Worm (Caenorhabditis elegans) whole organism, early embryonic: ENCODE data around the gene lrr-1.

Source experiments
- B0310.2 ChIP-seq: sonication (generic microtip); optimal IDR thresholded peaks from 2 replicates; lab custom pipeline; 2016; ENCODE audit warnings: mild to moderate bottlenecking, missing genetic modification characterization, missing compliant biosample characterization
- F13C5.2 ChIP-seq: sonication (generic microtip); optimal IDR thresholded peaks from 2 replicates; lab custom pipeline; 2017; ENCODE audit warnings: mild to moderate bottlenecking, missing genetic modification characterization, inconsistent platforms, missing compliant biosample characterization
- aly-1 ChIP-seq: sonication (generic microtip); optimal IDR thresholded peaks from 2 replicates; lab custom pipeline; 2016; ENCODE audit warnings: missing genetic modification characterization, missing compliant biosample characterization
- ama-1 ChIP-seq: fragments of 150-350 bp; optimal IDR thresholded peaks from 2 replicates; lab custom pipeline; 2014
- ceh-13 ChIP-seq: fragments of 200-800 bp; sonication (Bioruptor generic); optimal IDR thresholded peaks from 2 replicates; lab custom pipeline; 2018; ENCODE audit warnings: mild to moderate bottlenecking, missing genetic modification characterization, missing compliant biosample characterization
- ceh-36 ChIP-seq: sonication (generic microtip); optimal IDR thresholded peaks from 2 replicates; lab custom pipeline; 2016; ENCODE audit warnings: missing genetic modification characterization, inconsistent platforms, missing compliant biosample characterization
- ets-7 ChIP-seq: sonication (generic microtip); optimal IDR thresholded peaks from 2 replicates; lab custom pipeline; 2016; ENCODE audit warnings: missing genotype, missing genetic modification characterization, missing compliant biosample characterization
- flt-1 ChIP-seq: fragments of 200-800 bp; sonication (Bioruptor generic); IDR thresholded peaks from 2 replicates; pipeline ENCODE4 v1.3.6; 2022; ENCODE audit warnings: missing genetic modification characterization, missing compliant biosample characterization
- hmbx-1 ChIP-seq: sonication (generic microtip); optimal IDR thresholded peaks from 2 replicates; lab custom pipeline; 2016; ENCODE audit warnings: mild to moderate bottlenecking, missing genetic modification characterization, missing compliant biosample characterization
- hmg-4 ChIP-seq: fragments of 200-800 bp; sonication (Bioruptor generic); optimal IDR thresholded peaks from 2 replicates; lab custom pipeline; 2018; ENCODE audit warnings: mild to moderate bottlenecking, missing genetic modification characterization, missing compliant biosample characterization
- hnd-1 ChIP-seq: sonication (generic microtip); optimal IDR thresholded peaks from 2 replicates; lab custom pipeline; 2016; ENCODE audit warnings: missing genetic modification characterization, missing compliant biosample characterization
- pes-1 ChIP-seq: fragments of 200-800 bp; sonication (Bioruptor generic); IDR thresholded peaks from 2 replicates; pipeline ENCODE4 v1.3.6; 2022; ENCODE audit warnings: missing genetic modification reagents, missing genetic modification characterization, missing compliant biosample characterization
- scrt-1 ChIP-seq: fragments of 200-800 bp; sonication (Bioruptor generic); IDR thresholded peaks from 2 replicates; pipeline ENCODE4 v1.3.6; 2022; ENCODE audit warnings: missing genetic modification characterization, missing compliant biosample characterization
- sea-1 ChIP-seq: fragments of 200-800 bp; sonication (Bioruptor generic); conservative IDR thresholded peaks from 2 replicates; pipeline ENCODE4 v1.3.6; 2022; ENCODE audit warnings: missing genetic modification characterization, missing compliant biosample characterization
- tbx-11 ChIP-seq: fragments of 200-800 bp; sonication (Bioruptor generic); IDR thresholded peaks from 2 replicates; pipeline ENCODE4 v1.3.6; 2022; ENCODE audit warnings: missing genetic modification characterization, missing compliant biosample characterization
- tbx-37 ChIP-seq: fragments of 200-800 bp; sonication (Bioruptor generic); conservative IDR thresholded peaks from 2 replicates; pipeline ENCODE4 v1.3.6; 2022; ENCODE audit warnings: missing genetic modification reagents, missing genetic modification characterization, missing compliant biosample characterization
- tra-4 ChIP-seq: sonication (generic microtip); optimal IDR thresholded peaks from 2 replicates; lab custom pipeline; 2017; ENCODE audit warnings: missing genetic modification characterization, missing compliant biosample characterization

The lrr-1 gene

DNA sequence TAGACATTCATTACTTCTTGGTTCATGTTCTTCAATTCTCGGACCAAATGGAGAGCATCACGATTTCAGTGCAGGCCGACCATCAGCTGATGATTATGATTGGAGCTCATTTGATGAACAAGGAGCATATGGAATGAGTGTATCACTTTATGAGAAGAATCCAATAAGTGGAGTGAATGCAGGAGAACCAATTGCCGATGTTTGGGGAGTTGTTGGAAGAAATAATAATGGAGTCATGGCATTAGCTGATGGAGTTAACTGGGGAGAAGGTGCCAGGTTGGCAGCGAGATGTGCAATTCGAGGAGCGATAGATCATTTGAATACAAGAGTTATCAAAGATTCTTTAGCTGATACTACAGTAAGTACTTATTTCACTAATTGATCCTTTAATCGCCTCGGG, 14.5 kb upstream of the lrr-1 start:
- TF ChIP-seq pes-1 (GFP tag; lab: Robert Waterston, UW) (no peak), ets-7 (tag; lab: Kevin White, UChicago) (no peak), tbx-11 (GFP tag; lab: Robert Waterston, UW) (no peak), hnd-1 (tag; lab: Kevin White, UChicago) (no peak), tra-4 (tag; lab: Kevin White, UChicago) (no peak), ama-1 (no peak), hmg-4 (GFP tag; lab: Kevin White, UChicago) (no peak), flt-1 (GFP tag; lab: Robert Waterston, UW) (no peak)

DNA sequence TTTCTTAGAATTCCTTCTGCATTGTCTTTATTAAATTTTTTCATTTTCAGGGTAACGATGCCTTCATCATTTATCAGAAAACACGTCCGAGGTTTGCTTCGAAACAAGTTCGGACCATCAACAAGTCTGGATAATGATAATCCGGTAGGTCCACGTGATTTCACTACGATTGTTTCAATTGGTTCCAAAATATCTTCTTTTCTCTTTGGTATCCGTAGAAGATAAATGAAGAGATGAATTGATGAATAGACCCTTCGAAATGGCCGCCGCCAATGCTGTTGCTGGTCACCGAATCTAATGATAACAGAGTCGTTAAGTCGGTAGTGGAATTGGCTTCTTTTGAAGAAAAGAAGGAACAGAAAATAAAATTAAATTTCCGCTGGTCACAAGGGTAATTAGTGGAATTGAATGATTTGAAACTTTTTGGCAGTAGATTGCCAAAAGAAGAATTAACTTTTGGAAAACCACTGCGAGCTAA, 13.7 kb upstream of the lrr-1 start, which contains the start of gene F33G12.6:
TSS of gene F33G12.6 (plus strand) at position 51 of the 478 bp plus-strand sequence.
- no peak for TF ChIP-seq flt-1 (GFP tag; lab: Robert Waterston, UW)
- no peak for TF ChIP-seq sea-1 (GFP tag; lab: Robert Waterston, UW)
- no peak for TF ChIP-seq ets-7 (tag; lab: Kevin White, UChicago)
- no peak for TF ChIP-seq scrt-1 (GFP tag; lab: Robert Waterston, UW)
- TF ChIP-seq ceh-36: no peak
- no peak for TF ChIP-seq hmg-4 (GFP tag; lab: Kevin White, UChicago)
- no peak for TF ChIP-seq F13C5.2 (tag; lab: Kevin White, UChicago)
- no peak for TF ChIP-seq aly-1 (tag; lab: Kevin White, UChicago)
- TF ChIP-seq hnd-1 (tag; lab: Kevin White, UChicago): no peak
- no peak for TF ChIP-seq tbx-37 (GFP tag; lab: Robert Waterston, UW)
- no peak for TF ChIP-seq hmbx-1
- no peak for TF ChIP-seq tbx-11 (GFP tag; lab: Robert Waterston, UW)
- TF ChIP-seq pes-1 (GFP tag; lab: Robert Waterston, UW): no peak
- TF ChIP-seq B0310.2 (tag; lab: Kevin White, UChicago): no peak
- TF ChIP-seq ama-1: no peak

DNA sequence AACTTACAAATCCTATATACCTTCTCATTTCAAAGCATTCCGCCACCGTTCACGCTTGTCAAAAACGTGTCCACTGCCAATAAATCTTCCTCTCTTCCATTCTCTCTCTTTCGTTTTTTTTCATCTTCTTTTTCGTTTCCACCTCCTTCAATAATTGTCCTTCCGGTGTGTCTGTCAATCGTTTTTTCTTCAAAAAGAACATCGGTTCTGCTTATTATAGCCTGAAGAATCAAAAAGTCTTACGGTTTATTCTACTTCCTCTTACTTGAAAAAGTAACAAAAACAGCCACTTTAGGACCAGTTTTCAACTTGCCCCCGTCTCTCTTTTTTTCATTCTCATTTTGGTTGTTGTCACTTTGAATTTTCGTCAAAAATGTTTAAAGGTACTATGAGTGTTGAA, 13.0 kb upstream of the lrr-1 start:
- TF ChIP-seq F13C5.2 (tag; lab: Kevin White, UChicago) (no peak), pes-1 (GFP tag; lab: Robert Waterston, UW) (no peak), sea-1 (GFP tag; lab: Robert Waterston, UW) (no peak), tra-4 (tag; lab: Kevin White, UChicago) (no peak)

DNA sequence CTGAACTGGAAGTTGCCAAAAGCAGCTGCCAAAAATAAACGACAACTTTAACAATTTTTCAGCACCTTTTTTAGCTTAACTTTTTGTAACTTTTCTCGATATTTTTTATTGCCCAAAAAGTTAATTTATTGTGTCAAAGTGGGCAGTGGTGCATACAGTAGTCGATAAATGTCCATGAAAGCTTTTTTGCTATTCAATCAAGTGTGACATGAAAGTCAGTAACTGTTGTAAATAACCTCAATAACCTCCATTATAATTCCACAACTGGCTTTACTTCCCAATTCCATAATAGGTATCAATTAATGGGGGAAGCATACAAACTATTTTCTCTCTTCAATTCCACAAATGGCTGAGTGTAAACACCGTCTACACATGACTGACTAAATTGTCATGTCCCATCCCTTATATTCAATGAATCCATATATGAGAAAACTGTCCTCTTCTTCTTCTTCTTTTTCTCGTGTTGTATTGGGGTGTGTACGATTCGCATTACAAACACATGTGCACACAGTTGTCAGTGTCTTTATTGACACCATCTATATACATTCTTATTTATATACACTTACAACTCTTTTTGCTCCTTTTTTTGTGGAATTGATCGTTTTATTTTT, 12.1 kb upstream of the lrr-1 start:
- TF ChIP-seq ceh-13 (GFP tag; lab: Kevin White, UChicago) (no peak), tbx-37 (GFP tag; lab: Robert Waterston, UW) (no peak), aly-1 (tag; lab: Kevin White, UChicago) (no peak), F13C5.2 (tag; lab: Kevin White, UChicago) (no peak), scrt-1 (GFP tag; lab: Robert Waterston, UW) (no peak), tbx-11 (GFP tag; lab: Robert Waterston, UW) (no peak)

DNA sequence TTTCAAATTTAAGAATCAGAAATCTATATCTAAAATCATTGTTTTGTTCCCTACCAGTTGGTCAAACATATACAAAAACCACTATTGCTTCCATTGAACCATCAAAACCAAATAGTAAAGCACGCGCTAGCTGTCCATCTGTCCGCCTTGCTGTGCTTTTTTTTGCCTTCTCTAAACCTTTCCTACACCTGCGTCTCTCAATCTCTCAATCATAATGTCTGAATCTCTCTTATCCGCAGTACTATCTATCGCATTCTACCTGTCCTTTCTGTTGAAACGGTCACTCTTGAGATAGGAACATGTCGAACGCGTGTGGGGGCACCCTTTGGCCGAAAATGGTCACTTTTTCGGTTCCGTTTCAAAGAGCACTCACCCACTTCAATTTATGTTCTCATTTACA, 11.0 kb upstream of the lrr-1 start:
- TF ChIP-seq tra-4 (tag; lab: Kevin White, UChicago) (no peak), sea-1 (GFP tag; lab: Robert Waterston, UW) (no peak), tbx-37 (GFP tag; lab: Robert Waterston, UW) (no peak), tbx-11 (GFP tag; lab: Robert Waterston, UW) (no peak), pes-1 (GFP tag; lab: Robert Waterston, UW) (no peak), ceh-13 (GFP tag; lab: Kevin White, UChicago) (no peak), flt-1 (GFP tag; lab: Robert Waterston, UW) (no peak), hmg-4 (GFP tag; lab: Kevin White, UChicago) (no peak), ets-7 (tag; lab: Kevin White, UChicago) (no peak), aly-1 (tag; lab: Kevin White, UChicago) (no peak), ama-1 (no peak), ceh-36 (no peak), scrt-1 (GFP tag; lab: Robert Waterston, UW) (no peak)

DNA sequence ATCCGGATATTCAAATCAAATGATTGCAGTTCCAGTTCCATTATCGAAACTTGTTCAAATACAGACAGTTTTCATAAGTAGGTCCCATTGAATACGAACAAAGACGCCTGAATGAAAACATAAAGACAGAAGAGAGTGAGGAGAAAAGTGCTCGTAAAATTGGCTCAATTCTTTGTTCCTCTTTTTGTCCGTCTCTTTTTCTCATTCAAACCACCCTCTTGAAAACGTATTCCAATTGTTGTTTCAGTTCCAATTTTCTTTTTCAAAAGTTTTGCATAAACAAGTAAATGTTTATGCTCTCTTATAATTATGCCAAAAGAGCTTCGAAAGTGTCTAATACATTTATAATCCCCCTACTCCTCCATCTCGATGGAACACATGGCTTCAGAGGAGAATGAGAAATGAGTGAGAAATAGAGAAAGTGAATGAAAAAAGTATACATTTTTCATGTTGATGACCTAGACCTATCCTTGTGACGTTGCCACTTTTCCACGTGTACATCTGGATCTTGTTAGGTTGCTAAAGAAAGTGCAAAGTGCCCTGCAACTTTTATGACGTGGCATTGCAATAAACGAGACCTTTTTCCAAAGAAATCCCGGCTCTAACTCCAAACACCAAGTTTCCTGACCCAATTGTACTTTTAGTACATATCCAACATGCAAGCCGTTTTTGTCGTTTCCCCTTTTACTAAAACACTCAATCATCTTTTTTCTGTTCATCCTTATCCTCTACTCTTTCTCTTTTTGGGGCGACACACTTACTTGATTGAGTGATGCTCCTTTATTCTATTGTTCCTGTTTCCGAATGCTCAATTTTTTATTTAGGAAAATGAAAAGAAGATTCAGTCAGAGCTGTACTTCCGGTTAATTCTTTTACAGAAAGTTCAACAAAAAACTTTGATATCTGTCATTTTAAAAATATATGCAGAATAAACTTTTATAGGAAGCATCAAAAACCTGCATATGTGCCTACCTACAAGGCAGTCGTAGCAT, 10.3 kb upstream of the lrr-1 start:
- no peak for TF ChIP-seq F13C5.2 (tag; lab: Kevin White, UChicago)
- no peak for TF ChIP-seq hmbx-1
- TF ChIP-seq ets-7 (tag; lab: Kevin White, UChicago): no peak
- TF ChIP-seq flt-1 (GFP tag; lab: Robert Waterston, UW): no peak
- TF ChIP-seq ama-1: no peak
- no peak for TF ChIP-seq sea-1 (GFP tag; lab: Robert Waterston, UW)
- TF ChIP-seq tra-4 (tag; lab: Kevin White, UChicago): no peak
- TF ChIP-seq ceh-13 (GFP tag; lab: Kevin White, UChicago): no peak
- no peak for TF ChIP-seq aly-1 (tag; lab: Kevin White, UChicago)
- TF ChIP-seq ceh-36: no peak
- no peak for TF ChIP-seq pes-1 (GFP tag; lab: Robert Waterston, UW)
- TF ChIP-seq B0310.2 (tag; lab: Kevin White, UChicago): no peak
- no peak for TF ChIP-seq tbx-37 (GFP tag; lab: Robert Waterston, UW)
- no peak for TF ChIP-seq tbx-11 (GFP tag; lab: Robert Waterston, UW)
- TF ChIP-seq hmg-4 (GFP tag; lab: Kevin White, UChicago): no peak
- no peak for TF ChIP-seq hnd-1 (tag; lab: Kevin White, UChicago)
